Worm (Caenorhabditis elegans) whole organism, young adult: ENCODE results near the gene F10C1.1.

ENCODE experiments used
- F39B2.1 ChIP-seq: fragments of 200-800 bp; sonication (Bioruptor generic); IDR thresholded peaks from 2 replicates; pipeline ENCODE4 v1.3.6; 2022; ENCODE audit warnings: missing genetic modification reagents, missing genetic modification characterization, missing compliant biosample characterization
- F49E8.2 ChIP-seq: sonication (generic microtip); optimal IDR thresholded peaks from 3 replicates; lab custom pipeline; 2017; ENCODE audit warnings: missing genetic modification characterization, mild to moderate bottlenecking, missing compliant biosample characterization, antibody characterized with exemption, moderate library complexity; ENCODE audit not compliant: insufficient read depth
- hlh-26 ChIP-seq: fragments of 200-800 bp; sonication (Bioruptor generic); conservative IDR thresholded peaks from 2 replicates; pipeline ENCODE4 v1.3.6; 2022; ENCODE audit warnings: missing genetic modification reagents, missing genetic modification characterization, missing compliant biosample characterization
- pha-4 ChIP-seq: fragments of 150-350 bp; sonication (generic microtip); optimal IDR thresholded peaks from 2 replicates; lab custom pipeline; 2014; ENCODE audit warnings: missing biosample characterization, missing genetic modification reagents, missing genetic modification characterization
- rcor-1 ChIP-seq: fragments of 200-800 bp; sonication (Bioruptor generic); IDR thresholded peaks from 2 replicates; pipeline ENCODE4 v1.3.6; 2022; ENCODE audit warnings: missing genetic modification reagents, missing genetic modification characterization, missing compliant biosample characterization
- rec-8 ChIP-seq, 2 experiments: sonication (generic microtip); optimal IDR thresholded peaks; 2 replicates each; lab custom pipeline; 2016; ENCODE audit warnings: mild to moderate bottlenecking in 2 of 2, missing genetic modification characterization in 2 of 2, missing genetic modification reagents in 2 of 2, missing genotype in 2 of 2, missing biosample characterization in 1 of 2, missing compliant biosample characterization in 1 of 2, moderate library complexity in 1 of 2
- zim-3 ChIP-seq: sonication (generic microtip); optimal IDR thresholded peaks from 2 replicates; lab custom pipeline; 2017; ENCODE audit warnings: mild to moderate bottlenecking, missing genetic modification characterization, moderate library complexity, missing compliant biosample characterization
- ztf-22 ChIP-seq: fragments of 200-800 bp; sonication (Bioruptor generic); optimal IDR thresholded peaks from 2 replicates; lab custom pipeline; 2018; ENCODE audit warnings: mild to moderate bottlenecking, missing genetic modification characterization, moderate library complexity, missing compliant biosample characterization
- ztf-25 ChIP-seq: fragments of 200-800 bp; sonication (Bioruptor generic); IDR thresholded peaks from 2 replicates; pipeline ENCODE4 v1.3.6; 2022; ENCODE audit warnings: missing genetic modification reagents, missing genetic modification characterization, missing compliant biosample characterization

DNA sequence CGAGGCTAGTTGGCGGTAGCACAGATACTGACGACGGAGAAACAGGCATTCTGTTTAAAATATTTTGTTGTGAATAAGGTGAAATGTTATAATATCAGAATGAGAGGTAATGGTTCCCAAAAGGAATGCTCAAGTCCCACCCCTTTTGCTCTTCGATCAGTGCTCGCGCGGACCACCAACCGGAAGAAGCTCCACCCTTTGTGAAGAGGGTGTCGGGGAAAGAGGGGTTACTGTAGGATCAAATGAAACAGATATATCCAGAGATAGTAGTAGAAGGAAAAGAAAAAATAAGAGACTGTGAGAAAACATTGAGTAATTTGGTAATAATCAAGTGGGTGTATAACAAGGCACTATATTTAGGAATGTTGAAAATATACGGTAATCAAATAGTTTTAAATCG, at the start of gene F10C1.1, which contains the start of gene dmd-5:
- TF ChIP-seq ztf-22 (GFP tag; lab: Kevin White, UChicago) (no peak), rcor-1 (GFP tag; lab: Robert Waterston, UW) (no peak), hlh-26 (GFP tag; lab: Robert Waterston, UW) (no peak), F39B2.1 (no peak), ztf-25 (GFP tag; lab: Robert Waterston, UW) (no peak), rec-8 (tag; optimal IDR thresholded peaks at IDR 0.05; lab: Kevin White, UChicago) (no peak), pha-4 (no peak), zim-3 (tag; lab: Kevin White, UChicago) (no peak), F49E8.2 (tag; lab: Kevin White, UChicago) (no peak)
